Fruit fly (Drosophila melanogaster): ENCODE data around the gene NijC.

- no peak for TF ChIP-seq vri (GFP tag; optimal IDR thresholded peaks at IDR 0.05)
- no peak for TF ChIP-seq CG10631 (GFP tag; optimal IDR thresholded peaks at IDR 0.05)
- TF ChIP-seq CG32006 (GFP tag; optimal IDR thresholded peaks at IDR 0.05): no peak
- TF ChIP-seq CG11294 (GFP tag; IDR thresholded peaks at IDR 0.05): no peak
- no peak for TF ChIP-seq CG4318 (GFP tag; optimal IDR thresholded peaks at IDR 0.05)
- no peak for TF ChIP-seq fkh (GFP tag; optimal IDR thresholded peaks at IDR 0.05)
- TF ChIP-seq CG3919 (GFP tag; optimal IDR thresholded peaks at IDR 0.05): no peak
- TF ChIP-seq achi (GFP tag; optimal IDR thresholded peaks at IDR 0.05): no peak
- TF ChIP-seq CG8319 (GFP tag; optimal IDR thresholded peaks at IDR 0.05): no peak
- no peak for TF ChIP-seq CG8119 (GFP tag; IDR thresholded peaks at IDR 0.05)
- TF ChIP-seq CG6808 (GFP tag; optimal IDR thresholded peaks at IDR 0.05): no peak
- TF ChIP-seq CG11902 (GFP tag; optimal IDR thresholded peaks at IDR 0.05): no peak
- TF ChIP-seq eg (GFP tag; IDR thresholded peaks at IDR 0.05): no peak
Observed at dm6 chr3R:12676160-12676559, 18.8 kb upstream of the NijC start, which contains the start of gene CG43630.

All from whole organism, prepupa.